Fruit fly (Drosophila melanogaster) whole organism, wandering third instar larva: ENCODE results near the gene escl.

Experiments
- brk ChIP-seq: fragments of 200-800 bp; sonication (Bioruptor generic); optimal IDR thresholded peaks from 2 replicates; lab custom pipeline; 2016; ENCODE audit warnings: missing biosample characterization, mild to moderate bottlenecking, missing genetic modification characterization
- sage ChIP-seq: fragments of 200-800 bp; sonication (Bioruptor generic); optimal IDR thresholded peaks from 2 replicates; lab custom pipeline; 2016; ENCODE audit warnings: missing biosample characterization, mild to moderate bottlenecking, missing genetic modification characterization

- TF ChIP-seq brk (GFP tag; lab: Kevin White, UChicago): no peak
- TF ChIP-seq sage (GFP tag; lab: Kevin White, UChicago): no peak
Measured at dm6 chr2L:11943829-11944228, 46.9 kb upstream of the escl start, which contains the start of gene Crys.
